Worm (Caenorhabditis elegans): ENCODE results near the gene C47E12.3.
A peak's percentile ranks its signal among the peaks of the same experiment; 100 is the strongest.

Gene C47E12.3

DNA sequence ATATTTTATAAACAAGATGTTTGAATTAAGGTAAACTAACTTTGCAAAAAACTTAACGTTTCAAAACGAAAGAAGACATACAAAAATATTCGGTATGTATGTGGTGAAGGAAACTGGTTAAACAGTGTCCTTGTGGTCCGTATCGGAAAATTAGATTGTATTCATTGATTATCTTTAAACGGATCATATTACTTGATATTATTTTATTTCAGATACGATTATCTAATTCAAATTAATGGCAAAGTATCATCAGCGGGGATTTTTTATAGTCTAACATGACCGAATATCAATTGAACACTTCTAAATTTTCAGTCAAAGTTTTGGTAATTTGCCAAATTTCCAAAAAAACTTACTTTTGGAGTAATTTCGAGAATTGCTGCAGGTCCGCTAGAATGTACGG is 5.1 kb upstream of the C47E12.3 start, which contains the start of gene C47E12.13:
TSS of gene C47E12.13 (minus strand) at position 101 of the 400 bp plus-strand sequence.
- TF ChIP-seq unc-55 (GFP tag; optimal IDR thresholded peaks at IDR 0.05) (no peak), unc-86 (tag; optimal IDR thresholded peaks at IDR 0.05) (no peak), ceh-9 (tag; optimal IDR thresholded peaks at IDR 0.05) (no peak), mec-3 (tag; optimal IDR thresholded peaks at IDR 0.05; ENCODE audit: borderline replicate concordance) (no peak), lin-11 (tag; optimal IDR thresholded peaks at IDR 0.05) (no peak), ceh-45 (GFP tag; IDR thresholded peaks at IDR 0.05) (no peak), T23F11.4 (GFP tag; optimal IDR thresholded peaks at IDR 0.05) (no peak)

DNA sequence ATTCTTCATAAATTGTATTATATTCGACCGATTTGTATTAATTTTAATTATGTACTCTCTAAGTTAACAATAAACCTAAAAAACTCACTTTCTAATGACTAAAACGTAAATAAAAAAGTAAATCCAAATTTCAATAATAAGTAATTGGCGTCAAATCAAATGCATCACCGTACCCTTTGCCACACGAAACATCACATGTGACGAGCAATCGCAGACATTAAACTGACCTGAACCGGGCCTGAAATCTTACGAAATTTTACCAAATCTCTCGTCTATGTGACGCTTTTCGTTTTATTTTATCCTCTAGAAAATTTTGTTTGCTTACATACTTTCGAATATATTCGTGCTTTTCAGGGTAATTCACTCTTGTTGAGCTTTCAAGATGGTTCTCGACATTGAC is 1.7 kb upstream of the C47E12.3 start, which contains the start of the genes C47E12.2 and sars-1:
TSS of gene C47E12.2 (minus strand) at position 131 of the 400 bp plus-strand sequence.
TSS of gene sars-1 (plus strand) at position 355 of the 400 bp plus-strand sequence.
- TF ChIP-seq pat-9 (tag; optimal IDR thresholded peaks at IDR 0.05) (no peak), syd-9 (tag; optimal IDR thresholded peaks at IDR 0.05) (no peak), sox-2 (GFP tag; IDR thresholded peaks at IDR 0.05) (no peak), hlh-30 (tag; optimal IDR thresholded peaks at IDR 0.05; ENCODE audit: insufficient read depth) (no peak), pqm-1 (tag; optimal IDR thresholded peaks at IDR 0.05) (no peak), hlh-8 (tag; optimal IDR thresholded peaks at IDR 0.05) (no peak)

DNA sequence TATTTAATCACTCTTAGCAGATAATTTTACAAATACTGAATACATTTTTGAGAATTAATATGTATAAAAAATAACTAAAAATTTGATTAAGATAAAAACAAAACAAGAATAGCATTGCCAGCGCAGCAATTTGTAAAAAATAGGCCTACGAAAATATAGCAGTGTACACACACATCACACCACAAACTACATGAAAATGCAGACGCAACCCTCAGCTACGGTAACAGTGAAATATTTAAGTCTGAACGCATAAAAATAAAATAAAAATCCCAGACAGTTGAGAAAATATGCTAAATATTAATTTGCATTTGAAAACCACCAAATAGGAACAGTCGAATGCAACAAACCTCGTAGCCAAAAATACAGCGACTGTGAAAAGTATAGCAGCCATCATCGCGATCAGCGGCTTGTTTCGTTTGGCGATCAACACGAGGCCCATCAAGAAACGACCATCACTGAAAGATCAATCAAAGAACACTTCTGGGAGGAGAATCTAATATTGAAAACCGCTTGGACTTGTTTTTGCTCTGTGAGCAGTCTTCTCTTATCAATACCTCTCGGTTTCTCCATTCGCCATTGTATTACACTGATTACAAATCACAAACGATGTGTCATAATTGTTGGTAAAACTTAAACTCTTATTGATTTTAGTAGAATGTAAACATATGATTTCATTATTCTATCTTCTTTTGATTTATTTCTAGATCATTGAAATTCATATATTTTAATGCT is 3.0 kb downstream of the C47E12.3 start, which contains the start of gene pyp-1:
TSS of gene pyp-1 (minus strand) at position 439 of the 732 bp plus-strand sequence.
- no peak for TF ChIP-seq pha-4 (tag; optimal IDR thresholded peaks at IDR 0.05)
- no peak for TF ChIP-seq pha-2 (tag; optimal IDR thresholded peaks at IDR 0.05)
- TF ChIP-seq elt-2 (tag; optimal IDR thresholded peaks at IDR 0.05): peak; percentile 6
- TF ChIP-seq hlh-8 (tag; optimal IDR thresholded peaks at IDR 0.05): no peak

ce11 chrIV:9994895-9995394 is 6.7 kb downstream of the C47E12.3 start, which contains the start of gene uba-1:
Gene uba-1, minus strand, starts transcription at chrIV:9994945.
- TF ChIP-seq pha-4 (tag; optimal IDR thresholded peaks at IDR 0.05) (no peak), C08G9.2 (tag; optimal IDR thresholded peaks at IDR 0.05) (no peak), eyg-1 (tag; optimal IDR thresholded peaks at IDR 0.05) (no peak), nhr-232 (tag; optimal IDR thresholded peaks at IDR 0.05) (no peak), elt-2 (tag; optimal IDR thresholded peaks at IDR 0.05) (no peak), ceh-2 (tag; optimal IDR thresholded peaks at IDR 0.05) (no peak), ceh-6 (GFP tag; optimal IDR thresholded peaks at IDR 0.05) (no peak), pat-9 (tag; optimal IDR thresholded peaks at IDR 0.05) (no peak), unc-3 (GFP tag; conservative IDR thresholded peaks at IDR 0.05) (no peak), unc-3 (tag; optimal IDR thresholded peaks at IDR 0.05) (no peak), odd-2 (tag; optimal IDR thresholded peaks at IDR 0.05) (no peak), ttx-3 (tag; optimal IDR thresholded peaks at IDR 0.05) (no peak), sox-4 (tag; optimal IDR thresholded peaks at IDR 0.05) (no peak), Y22D7AL.16 (tag; optimal IDR thresholded peaks at IDR 0.05) (no peak), unc-55 (GFP tag; optimal IDR thresholded peaks at IDR 0.05) (no peak), tbx-7 (tag; optimal IDR thresholded peaks at IDR 0.05) (no peak), pax-1 (tag; optimal IDR thresholded peaks at IDR 0.05) (no peak), lin-11 (tag; optimal IDR thresholded peaks at IDR 0.05) (no peak), ceh-18 (tag; optimal IDR thresholded peaks at IDR 0.05) (no peak)

- no peak for TF ChIP-seq pag-3 (tag; optimal IDR thresholded peaks at IDR 0.05; ENCODE audit: borderline replicate concordance)
- TF ChIP-seq elt-4 (tag; optimal IDR thresholded peaks at IDR 0.05): no peak
- TF ChIP-seq unc-3 (GFP tag; conservative IDR thresholded peaks at IDR 0.05): no peak
- TF ChIP-seq unc-3 (tag; optimal IDR thresholded peaks at IDR 0.05): no peak
- no peak for TF ChIP-seq lin-11 (tag; optimal IDR thresholded peaks at IDR 0.05)
- TF ChIP-seq madf-2 (tag; optimal IDR thresholded peaks at IDR 0.05): no peak
- no peak for TF ChIP-seq C08G9.2 (tag; optimal IDR thresholded peaks at IDR 0.05)
- no peak for TF ChIP-seq ahr-1 (tag; optimal IDR thresholded peaks at IDR 0.05)
- TF ChIP-seq nfya-1 (tag; optimal IDR thresholded peaks at IDR 0.05): no peak
- no peak for TF ChIP-seq sdc-2 (tag; optimal IDR thresholded peaks at IDR 0.05)
- no peak for TF ChIP-seq ztf-16 (tag; optimal IDR thresholded peaks at IDR 0.05)
- TF ChIP-seq sox-4 (tag; optimal IDR thresholded peaks at IDR 0.05): no peak
- no peak for TF ChIP-seq ceh-24 (tag; optimal IDR thresholded peaks at IDR 0.05)
- TF ChIP-seq unc-86 (tag; optimal IDR thresholded peaks at IDR 0.05): no peak
- no peak for TF ChIP-seq odd-2 (tag; optimal IDR thresholded peaks at IDR 0.05)
- TF ChIP-seq unc-55 (GFP tag; optimal IDR thresholded peaks at IDR 0.05): no peak
- no peak for TF ChIP-seq K02D7.2 (tag; optimal IDR thresholded peaks at IDR 0.05)
Measured at ce11 chrIV:9993403-9994132, 8.1 kb downstream of the C47E12.3 start.
